Worm (Caenorhabditis elegans) whole organism, dauer: Measurements from ENCODE around the gene C55A6.7.
"Not testable (repeated sequence)": the region's sequence is repeated elsewhere in the genome, so short reads cannot be mapped to it uniquely, and the experiment has no call there.

Experiments
- unc-62 ChIP-seq: sonication (generic microtip); optimal IDR thresholded peaks from 2 replicates; lab custom pipeline; 2017; ENCODE audit warnings: missing biosample characterization, missing genetic modification reagents, missing genetic modification characterization

C55A6.7 gene

DNA sequence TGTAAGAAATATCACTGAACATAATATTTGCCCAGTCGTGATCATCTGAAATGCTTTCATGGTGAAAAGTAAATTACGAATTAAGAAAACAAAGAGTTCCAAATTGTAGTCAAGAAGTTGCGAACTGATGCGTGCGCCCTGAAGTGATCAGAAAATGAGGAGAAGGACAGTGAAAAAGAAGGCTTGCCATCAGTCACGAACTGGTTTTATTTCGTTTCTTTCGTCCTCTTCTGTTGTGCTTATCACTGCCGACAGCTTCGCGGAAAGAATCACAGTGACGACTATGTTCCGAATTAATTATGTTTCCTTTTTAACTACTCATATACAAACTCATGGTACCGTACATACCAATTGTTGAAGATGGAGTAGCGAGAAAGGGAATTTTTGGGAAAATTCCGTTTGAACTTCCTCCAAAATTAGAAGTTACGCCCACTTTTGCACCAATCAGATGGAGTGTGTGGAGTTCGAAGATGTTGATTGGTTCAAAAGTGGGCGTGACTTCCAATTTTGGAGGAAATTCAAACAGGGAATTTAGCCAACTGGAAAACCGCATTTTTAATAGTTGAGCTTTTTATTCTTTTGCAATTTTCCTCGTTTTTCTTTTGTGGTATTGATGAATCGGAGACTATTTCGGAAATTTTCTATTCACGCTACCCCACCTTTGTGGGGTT, 17.1 kb downstream of the C55A6.7 start, which contains the start of gene C55A6.12:
TSS of gene C55A6.12 (minus strand) at position 51 of the 671 bp plus-strand sequence.
- TF ChIP-seq unc-62 (GFP tag; lab: Kevin White, UChicago), result no peak

DNA sequence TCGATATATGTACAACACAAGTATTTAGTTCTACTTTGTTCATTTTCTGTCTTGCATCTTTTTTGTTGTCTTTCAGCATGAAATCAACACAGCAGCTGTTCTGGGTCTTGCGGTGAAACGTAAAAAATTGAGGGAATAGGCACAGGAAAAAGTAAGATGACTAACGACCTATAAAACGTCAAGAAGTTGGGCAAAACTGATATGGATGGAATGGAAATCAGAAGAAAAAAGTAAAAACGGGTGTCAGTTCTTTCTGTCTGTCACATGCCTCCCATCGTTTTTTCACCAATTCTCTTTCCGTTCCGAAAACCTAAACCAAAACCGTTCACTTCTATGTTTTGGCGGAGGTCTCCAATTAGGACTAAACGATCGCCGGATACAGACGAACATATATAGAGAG, 19.4 kb downstream of the C55A6.7 start:
- TF ChIP-seq unc-62 (GFP tag; lab: Kevin White, UChicago), result no peak

DNA sequence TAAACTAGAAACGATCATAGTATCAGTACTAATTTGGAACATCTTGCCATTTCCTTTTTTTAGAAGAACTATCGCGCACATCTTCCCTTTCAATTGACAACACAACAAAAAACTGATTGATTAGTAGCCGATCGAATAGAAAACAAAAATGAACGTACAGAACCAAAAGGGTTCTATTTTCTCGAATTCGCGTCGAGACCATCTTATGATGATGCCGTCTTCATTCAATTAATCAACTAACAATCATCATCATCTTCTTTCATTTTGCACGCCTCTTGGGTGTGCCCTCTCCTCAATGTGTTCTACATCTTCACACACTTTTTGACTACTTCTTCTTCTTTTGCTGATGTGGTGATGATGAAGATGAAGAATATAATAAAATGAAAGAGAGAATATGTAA, 20.5 kb downstream of the C55A6.7 start:
- no peak for TF ChIP-seq unc-62 (GFP tag; lab: Kevin White, UChicago)

DNA sequence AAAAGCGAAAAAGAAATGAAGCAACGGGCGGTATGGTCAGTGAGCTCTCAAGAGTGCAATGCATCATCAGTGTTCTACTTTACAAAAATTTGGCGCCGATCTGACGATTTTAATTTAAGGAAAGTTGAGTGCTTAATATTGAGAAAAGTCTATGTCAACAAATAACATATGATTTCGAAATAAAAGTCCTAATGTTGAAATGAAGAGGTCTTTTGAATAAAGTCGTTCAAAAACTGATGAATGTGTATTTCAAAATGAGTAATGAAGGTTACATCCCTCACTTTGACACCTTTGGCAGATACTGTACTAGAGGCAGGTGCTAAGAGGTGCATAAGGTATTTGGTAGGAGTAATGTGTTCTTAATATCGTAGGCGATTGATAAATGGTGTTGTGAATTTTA, 22.9 kb downstream of the C55A6.7 start:
- TF ChIP-seq unc-62 (GFP tag; lab: Kevin White, UChicago), result no peak

DNA sequence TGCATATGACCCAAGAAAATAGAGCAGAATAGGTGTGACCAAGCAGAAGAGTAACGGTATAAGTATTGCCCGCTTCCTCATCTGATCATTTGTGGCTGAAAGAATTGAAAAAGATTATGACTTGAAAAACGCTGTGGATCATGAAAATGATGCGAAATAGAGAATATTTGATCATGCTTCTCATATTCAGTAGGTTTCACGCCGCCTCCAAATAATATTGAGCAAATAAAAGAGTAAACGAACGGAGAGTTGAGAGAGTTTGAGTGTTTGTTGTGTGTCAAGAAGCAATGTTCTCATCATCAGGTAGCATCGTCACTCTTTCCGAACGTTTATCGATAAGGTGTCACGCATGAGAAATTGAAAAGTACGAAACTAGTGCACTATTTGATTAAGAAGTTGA, 24.0 kb downstream of the C55A6.7 start, which contains the start of gene htrl-1:
TSS of gene htrl-1 (minus strand) at position 101 of the 400 bp plus-strand sequence.
- no peak for TF ChIP-seq unc-62 (GFP tag; lab: Kevin White, UChicago)

DNA sequence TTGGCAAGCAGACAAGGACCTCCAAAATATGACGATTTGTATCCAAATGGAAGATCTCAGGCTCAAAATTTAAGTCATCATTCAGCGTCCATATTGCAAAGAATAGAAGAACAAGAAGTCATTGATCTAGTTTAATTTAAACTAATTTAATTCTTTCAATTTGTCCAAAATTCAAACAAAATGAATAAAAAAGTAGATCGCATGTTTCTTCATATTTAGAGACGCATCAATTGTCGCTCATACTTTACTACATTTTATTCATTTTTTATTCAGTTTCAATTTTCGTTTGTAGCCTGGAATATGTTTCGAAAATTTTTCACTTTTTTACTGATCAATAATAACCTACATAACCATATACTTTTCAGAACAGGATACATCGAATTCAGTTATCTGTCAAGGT, 27.9 kb downstream of the C55A6.7 start, which contains the start of gene T11F9.21:
TSS of gene T11F9.21 (plus strand) at position 301 of the 400 bp plus-strand sequence.
- no peak for TF ChIP-seq unc-62 (GFP tag; lab: Kevin White, UChicago)

DNA sequence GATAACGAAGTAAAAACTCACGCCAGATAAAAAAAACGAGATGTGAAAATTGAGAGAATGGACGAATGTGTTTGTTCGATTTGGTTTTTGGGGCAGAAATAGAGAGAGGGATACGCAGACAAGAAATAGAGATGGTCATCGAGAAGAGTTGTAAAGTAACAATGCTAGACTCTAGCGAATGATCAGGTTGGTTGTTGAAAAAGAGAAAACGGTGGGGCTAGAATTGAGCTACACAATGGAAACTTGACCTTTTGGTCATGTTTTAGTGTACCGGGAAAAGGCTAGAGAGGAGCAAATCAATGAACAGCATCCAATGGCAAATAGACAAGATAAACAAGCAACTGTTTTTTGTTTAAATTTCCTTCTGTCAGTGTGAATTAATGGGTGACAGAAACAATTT, 29.9 kb downstream of the C55A6.7 start, which contains the start of gene dhs-19:
TSS of gene dhs-19 (minus strand) at position 101 of the 400 bp plus-strand sequence.
- no peak for TF ChIP-seq unc-62 (GFP tag; lab: Kevin White, UChicago)

DNA sequence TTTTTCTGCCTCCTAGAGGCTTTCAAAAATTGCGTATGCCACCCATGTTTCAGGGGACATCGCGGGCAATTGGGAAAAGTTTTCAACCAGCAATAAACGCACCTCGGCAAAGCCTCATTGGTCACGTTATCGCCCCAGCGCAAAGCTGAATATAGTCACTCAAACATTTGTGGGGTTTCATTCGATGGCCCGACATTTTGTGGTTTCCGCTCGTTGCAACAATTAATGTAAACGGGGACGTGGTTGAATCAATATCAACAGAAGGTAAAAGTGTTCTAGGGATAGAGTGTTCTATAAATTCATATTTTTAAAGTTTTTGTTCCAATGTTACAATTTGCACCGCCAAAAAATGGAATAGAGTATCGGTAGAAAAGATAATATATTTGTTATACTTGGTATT, 32.0 kb downstream of the C55A6.7 start:
- no peak for TF ChIP-seq unc-62 (GFP tag; lab: Kevin White, UChicago)

DNA sequence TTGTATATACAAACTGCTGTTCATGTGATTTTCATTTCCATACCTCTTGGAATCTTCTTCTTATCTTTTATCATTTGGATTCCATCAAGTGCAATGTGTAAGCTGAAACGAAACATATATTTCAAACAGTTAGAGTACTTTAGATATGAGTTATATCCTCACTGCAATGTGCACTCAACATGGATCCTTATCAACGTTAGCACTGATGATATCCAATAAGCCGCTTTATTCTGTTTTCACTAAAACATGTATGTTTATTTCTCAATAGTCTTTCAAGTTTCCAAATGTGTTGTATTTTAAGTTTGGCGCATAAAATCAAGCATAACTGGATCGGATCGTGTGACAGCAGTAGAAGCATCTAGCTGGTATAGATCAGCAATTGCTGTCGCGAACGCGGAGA, 33.6 kb downstream of the C55A6.7 start, which contains the start of gene T11F9.10:
TSS of gene T11F9.10 (plus strand) at position 301 of the 400 bp plus-strand sequence.
- no peak for TF ChIP-seq unc-62 (GFP tag; lab: Kevin White, UChicago)

DNA sequence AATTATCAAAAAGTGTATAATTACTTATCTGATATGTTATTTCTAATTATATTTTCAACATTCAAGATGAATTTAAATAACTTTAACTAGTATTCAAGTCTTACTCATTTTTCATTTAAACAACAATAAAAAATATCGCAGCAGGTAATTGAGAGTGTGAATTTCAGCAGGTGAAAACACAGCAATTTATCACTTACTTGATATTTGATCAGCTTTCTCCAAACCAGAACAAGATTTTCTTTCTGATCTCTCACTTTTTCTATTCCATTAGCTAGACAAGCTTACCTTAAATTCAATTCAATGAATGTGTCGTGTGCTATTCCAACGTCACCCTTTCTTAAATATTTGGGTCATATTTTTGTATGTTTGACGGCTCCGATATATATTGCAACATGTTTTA, 34.8 kb downstream of the C55A6.7 start, which contains the start of gene srh-1:
TSS of gene srh-1 (plus strand) at position 301 of the 400 bp plus-strand sequence.
- TF ChIP-seq unc-62 (GFP tag; lab: Kevin White, UChicago), result no peak

DNA sequence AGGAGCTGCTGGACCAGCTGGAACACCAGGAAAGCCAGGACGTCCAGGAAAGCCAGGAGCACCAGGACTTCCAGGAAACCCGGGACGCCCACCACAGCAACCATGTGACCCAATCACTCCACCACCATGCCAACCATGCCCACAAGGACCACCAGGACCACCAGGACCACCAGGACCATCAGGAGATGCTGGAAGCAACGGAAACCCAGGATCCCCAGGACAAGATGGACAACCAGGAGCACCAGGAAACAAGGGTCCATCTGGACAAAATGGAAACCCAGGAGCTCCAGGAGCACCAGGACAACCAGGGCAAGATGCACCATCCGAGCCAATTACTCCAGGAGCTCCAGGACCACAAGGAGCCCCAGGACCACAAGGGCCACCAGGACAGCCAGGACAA, 35.9 kb downstream of the C55A6.7 start:
- TF ChIP-seq unc-62 (GFP tag; lab: Kevin White, UChicago), result no peak

DNA sequence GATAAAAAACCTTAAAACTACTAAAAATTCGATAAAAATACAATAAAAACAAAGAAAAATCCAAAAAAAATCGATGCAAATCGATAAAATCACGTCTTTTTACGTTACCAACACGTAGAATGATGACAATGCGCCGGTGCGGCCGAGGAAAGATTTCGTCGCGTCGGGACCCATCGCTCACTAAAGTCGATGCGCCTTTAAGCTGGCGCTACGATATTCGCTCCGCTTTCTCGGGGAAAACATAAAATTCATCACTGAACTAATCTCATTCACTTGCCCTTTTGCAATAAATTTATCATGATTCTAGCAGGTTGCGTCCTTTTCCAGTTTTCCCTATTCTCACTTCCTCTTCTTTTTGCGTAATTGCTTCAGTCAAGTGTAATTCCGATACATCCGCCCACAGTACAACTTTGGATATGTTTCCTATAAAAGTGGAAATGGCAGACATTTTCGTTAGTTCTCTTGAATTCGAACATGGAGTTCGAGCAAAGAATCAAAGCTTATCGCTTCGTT, 36.7 kb downstream of the C55A6.7 start, which contains the start of gene col-157:
TSS of gene col-157 (plus strand) at position 463 of the 513 bp plus-strand sequence.
- TF ChIP-seq unc-62 (GFP tag; lab: Kevin White, UChicago), result not testable (repeated sequence)

DNA sequence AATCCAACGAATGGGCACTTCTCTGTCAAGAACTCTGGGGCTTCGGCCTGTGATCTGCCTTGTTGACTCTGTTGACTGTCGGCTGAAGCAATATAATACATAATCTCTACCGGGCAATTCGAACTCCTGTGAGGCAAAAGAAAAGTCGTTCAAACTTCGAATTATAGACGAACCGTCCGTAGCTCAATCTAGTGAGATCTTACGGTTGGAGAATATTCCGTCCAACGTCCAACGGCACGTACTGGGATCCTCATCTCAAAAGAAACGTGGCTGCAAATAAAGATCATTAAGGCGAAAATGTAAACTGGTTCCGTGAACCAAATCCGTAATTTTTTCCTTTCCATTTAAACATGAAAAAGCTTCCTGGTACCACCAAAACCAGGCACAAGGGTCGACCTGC, 39.6 kb downstream of the C55A6.7 start, which contains the start of gene T11F9.14:
TSS of gene T11F9.14 (minus strand) at position 101 of the 400 bp plus-strand sequence.
- not testable (repeated sequence) for TF ChIP-seq unc-62 (GFP tag; lab: Kevin White, UChicago)

DNA sequence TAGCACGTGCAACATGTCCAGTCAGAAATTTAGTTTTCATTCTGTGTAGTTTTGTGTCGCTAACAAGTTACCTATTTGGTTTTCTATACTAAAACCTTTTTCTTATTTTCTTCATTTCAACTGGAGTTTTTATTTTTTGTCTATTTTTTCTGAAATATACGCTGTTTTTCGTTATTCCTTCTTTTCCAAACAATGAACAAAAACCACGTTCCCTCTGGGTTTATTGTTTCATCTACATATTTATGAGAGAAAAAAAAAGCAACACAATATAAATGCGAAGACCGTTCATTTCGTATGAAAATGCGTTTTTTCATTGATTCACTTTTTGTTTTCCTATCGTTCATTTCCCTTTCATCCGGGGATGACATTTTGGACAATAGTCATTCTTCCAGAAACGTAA, 40.9 kb downstream of the C55A6.7 start, which contains the start of gene T11F9.22:
TSS of gene T11F9.22 (plus strand) at position 301 of the 400 bp plus-strand sequence.
- TF ChIP-seq unc-62 (GFP tag; lab: Kevin White, UChicago), result no peak

DNA sequence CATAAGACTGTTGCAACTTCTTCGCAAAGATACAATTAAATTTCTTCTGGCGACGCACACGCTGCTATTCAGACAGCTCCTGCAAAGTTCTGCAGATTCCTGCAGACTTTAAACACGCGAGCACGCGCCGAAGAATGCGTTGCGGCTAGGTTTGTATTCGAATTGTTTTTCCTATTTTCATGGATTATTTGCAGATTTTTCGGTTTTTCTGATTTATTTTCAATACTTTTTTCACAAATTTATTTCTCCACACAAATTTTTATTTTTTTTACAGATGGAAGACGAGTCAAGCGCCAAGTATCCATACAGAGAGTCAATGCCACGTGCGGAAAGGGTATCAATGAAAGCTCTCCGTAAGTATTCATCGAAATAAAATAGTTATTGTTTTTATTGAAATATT, 44.7 kb downstream of the C55A6.7 start, which contains the start of gene T11F9.7:
TSS of gene T11F9.7 (plus strand) at position 301 of the 400 bp plus-strand sequence.
- TF ChIP-seq unc-62 (GFP tag; lab: Kevin White, UChicago), result not testable (repeated sequence)

DNA sequence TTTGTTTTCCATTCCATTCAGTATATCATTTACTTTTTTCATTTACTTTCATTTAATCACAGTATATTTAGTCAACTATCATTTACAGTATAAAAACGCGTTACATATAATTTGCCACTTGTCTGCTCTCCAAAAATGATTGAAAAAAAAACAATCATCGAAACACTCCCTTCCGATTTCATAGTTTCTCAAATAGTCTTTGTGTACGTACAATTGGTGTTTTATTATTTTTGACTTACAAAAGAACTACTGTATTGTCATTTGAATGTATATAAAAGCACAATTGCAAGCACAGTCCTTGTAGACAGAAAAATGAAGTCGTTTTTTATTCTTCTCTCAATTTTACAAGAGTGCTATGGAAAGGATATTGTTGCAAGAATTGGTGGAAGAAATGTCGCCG, 45.9 kb downstream of the C55A6.7 start, which contains the start of gene nas-22:
TSS of gene nas-22 (plus strand) at position 301 of the 400 bp plus-strand sequence.
- no peak for TF ChIP-seq unc-62 (GFP tag; lab: Kevin White, UChicago)
